Worm (Caenorhabditis elegans) whole organism, L1 larva: Measurements from ENCODE around the gene srxa-1.
A peak's percentile ranks its signal among the peaks of the same experiment; 100 is the strongest.

Source experiments
- ama-1 ChIP-seq: fragments of 150-350 bp; optimal IDR thresholded peaks from 2 replicates; lab custom pipeline; 2014
- blmp-1 ChIP-seq: fragments of 150-350 bp; optimal IDR thresholded peaks from 2 replicates; lab custom pipeline; 2014; ENCODE audit warnings: missing biosample characterization, missing genetic modification characterization
- fkh-10 ChIP-seq: sonication (generic microtip); optimal IDR thresholded peaks from 2 replicates; lab custom pipeline; 2017; ENCODE audit warnings: missing biosample characterization, missing genetic modification reagents, missing genetic modification characterization
- fos-1 ChIP-seq: fragments of 150-350 bp; optimal IDR thresholded peaks from 2 replicates; lab custom pipeline; 2014; ENCODE audit warnings: missing biosample characterization, missing genetic modification characterization
- lin-13 ChIP-seq: fragments of 150-350 bp; optimal IDR thresholded peaks from 2 replicates; lab custom pipeline; 2014; ENCODE audit warnings: missing biosample characterization, missing genetic modification reagents, missing genetic modification characterization
- lin-15B ChIP-seq: fragments of 150-350 bp; sonication (generic microtip); optimal IDR thresholded peaks from 3 replicates; lab custom pipeline; 2014; ENCODE audit warnings: missing biosample characterization, missing genetic modification characterization
- lin-35 ChIP-seq, 2 experiments: fragments of 150-350 bp; optimal IDR thresholded peaks; 2 replicates each; lab custom pipeline; 2014; ENCODE audit warnings: missing biosample characterization in 2 of 2, missing genetic modification characterization in 2 of 2, missing genetic modification reagents in 2 of 2
- mef-2 ChIP-seq: fragments of 150-350 bp; optimal IDR thresholded peaks from 2 replicates; lab custom pipeline; 2014; ENCODE audit warnings: missing biosample characterization, missing genetic modification characterization
- nhr-11 ChIP-seq: fragments of 150-350 bp; optimal IDR thresholded peaks from 2 replicates; lab custom pipeline; 2014; ENCODE audit warnings: missing biosample characterization, missing genetic modification characterization
- nhr-12 ChIP-seq: sonication (generic microtip); optimal IDR thresholded peaks from 2 replicates; lab custom pipeline; 2017; ENCODE audit warnings: missing biosample characterization, missing genetic modification characterization
- unc-86 ChIP-seq: sonication (generic microtip); optimal IDR thresholded peaks from 2 replicates; lab custom pipeline; 2016; ENCODE audit warnings: missing genetic modification characterization, missing compliant biosample characterization
- zag-1 ChIP-seq: fragments of 150-350 bp; optimal IDR thresholded peaks from 2 replicates; lab custom pipeline; 2014; ENCODE audit warnings: missing biosample characterization, missing genetic modification characterization
- zip-4 ChIP-seq: fragments of 200-800 bp; sonication (Bioruptor generic); optimal IDR thresholded peaks from 2 replicates; lab custom pipeline; 2018; ENCODE audit warnings: mild to moderate bottlenecking, missing genetic modification characterization, moderate library complexity, missing compliant biosample characterization

DNA sequence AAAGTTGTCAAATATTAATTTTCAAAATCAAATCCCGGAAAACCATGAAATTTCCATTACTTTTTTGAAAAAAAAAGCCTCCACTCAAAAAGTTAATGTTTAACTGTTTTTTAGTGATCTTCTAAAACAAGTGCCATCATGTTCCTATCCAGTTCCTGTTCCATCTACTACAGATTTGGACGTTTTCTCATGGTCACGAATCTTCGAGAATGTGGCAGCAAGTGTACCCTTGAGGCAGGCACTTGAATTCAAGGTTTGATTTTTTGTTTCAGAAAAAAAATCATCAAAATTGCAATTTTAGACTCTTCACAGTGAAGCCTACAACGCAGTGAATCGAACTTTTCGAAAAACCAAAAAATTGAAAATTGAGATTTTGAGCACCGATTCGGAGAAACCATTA, 17.4 kb upstream of the srxa-1 start:
- TF ChIP-seq nhr-11 (tag; lab: Kevin White, UChicago) (no peak), nhr-12 (no peak), fos-1 (tag; lab: Kevin White, UChicago) (no peak), lin-13 (GFP tag; lab: Kevin White, UChicago) (no peak), fkh-10 (GFP tag; lab: Kevin White, UChicago) (no peak), unc-86 (tag; lab: Kevin White, UChicago) (no peak), blmp-1 (tag; lab: Kevin White, UChicago) (no peak), ama-1 (lab: Kevin White, UChicago) (peak; percentile 11), lin-35 (GFP tag; optimal IDR thresholded peaks at IDR 0.05; lab: Kevin White, UChicago) (no peak), lin-15B (tag; lab: Kevin White, UChicago) (no peak), zip-4 (no peak), zag-1 (tag; lab: Kevin White, UChicago) (no peak), mef-2 (no peak)
